Fruit fly (Drosophila melanogaster): ENCODE measurements around the gene Phlpp.

Gene Phlpp

dm6 chr2L:19074099-19074828 is 15.3 kb downstream of the Phlpp start, which contains the start of gene CG17572:
Gene CG17572, minus strand, starts transcription at chr2L:19074149.
- TF ChIP-seq phol (tag; optimal IDR thresholded peaks at IDR 0.05) = peak; percentile 9
- TF ChIP-seq Sox102F (GFP tag; optimal IDR thresholded peaks at IDR 0.05) = peak; percentile 9
- TF ChIP-seq CG10274 (GFP tag; optimal IDR thresholded peaks at IDR 0.05) = peak; percentile 88
- no peak for TF ChIP-seq Hr3 (GFP tag; optimal IDR thresholded peaks at IDR 0.05)
- peak; percentile 80 for TF ChIP-seq sens (GFP tag)
- peak; percentile 9 for TF ChIP-seq nmo (GFP tag; optimal IDR thresholded peaks at IDR 0.05)
- TF ChIP-seq CG9932 (GFP tag; IDR thresholded peaks at IDR 0.05) = no peak
- peak; percentile 23 for TF ChIP-seq CG11504 (tag; optimal IDR thresholded peaks at IDR 0.05)
- peak; percentile 60 for TF ChIP-seq Blimp-1 (GFP tag; optimal IDR thresholded peaks at IDR 0.05)

DNA sequence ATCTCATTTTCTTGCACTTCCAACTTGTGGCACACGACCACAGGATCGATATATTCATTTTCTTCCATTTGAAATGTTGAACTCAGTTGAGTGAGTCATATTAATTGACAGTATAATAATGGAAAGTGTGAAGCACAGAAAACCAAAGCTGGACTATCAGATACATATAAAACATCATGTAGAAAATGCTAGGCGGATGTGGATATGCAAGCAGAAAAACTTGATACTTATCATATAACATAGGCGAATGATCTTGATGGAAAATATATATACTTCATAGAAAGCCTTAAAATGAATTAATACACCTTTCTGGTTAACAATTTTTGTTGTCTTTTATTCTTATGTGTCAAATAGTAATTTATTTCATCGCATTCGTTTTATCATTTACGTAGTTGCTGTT is 20.0 kb downstream of the Phlpp start, which contains the start of gene CG10700:
Gene CG10700 (minus strand): TSS at position 101 of the 400 bp plus-strand sequence.
- TF ChIP-seq cato (GFP tag; optimal IDR thresholded peaks at IDR 0.05; ENCODE audit: borderline replicate concordance) = no peak
- no peak for TF ChIP-seq CG18476 (GFP tag; optimal IDR thresholded peaks at IDR 0.05)
- no peak for TF ChIP-seq prd (optimal IDR thresholded peaks at IDR 0.05)
- no peak for TF ChIP-seq prd (GFP tag; IDR thresholded peaks at IDR 0.05)
- no peak for TF ChIP-seq Side (GFP tag; optimal IDR thresholded peaks at IDR 0.05)
- no peak for TF ChIP-seq Asciz (GFP tag; optimal IDR thresholded peaks at IDR 0.05)
- no peak for TF ChIP-seq CG17802 (tag; optimal IDR thresholded peaks at IDR 0.05)
- TF ChIP-seq fd64A (GFP tag; optimal IDR thresholded peaks at IDR 0.05) = no peak
- TF ChIP-seq HLH4C (GFP tag; IDR thresholded peaks at IDR 0.05; ENCODE audit: partially characterized antibody) = no peak
- TF ChIP-seq CG1602 (GFP tag; optimal IDR thresholded peaks at IDR 0.05) = no peak
- no peak for TF ChIP-seq CG6854 (GFP tag; optimal IDR thresholded peaks at IDR 0.05)
- no peak for TF ChIP-seq CG15011 (GFP tag; optimal IDR thresholded peaks at IDR 0.05)
- no peak for TF ChIP-seq grn (GFP tag; optimal IDR thresholded peaks at IDR 0.05)
- TF ChIP-seq caup (GFP tag; optimal IDR thresholded peaks at IDR 0.05; ENCODE audit: severe bottlenecking) = no peak
- TF ChIP-seq sisA (GFP tag; IDR thresholded peaks at IDR 0.05) = no peak
- TF ChIP-seq CG18764 (GFP tag; optimal IDR thresholded peaks at IDR 0.05) = no peak
- no peak for TF ChIP-seq en (GFP tag; optimal IDR thresholded peaks at IDR 0.05)
- TF ChIP-seq Atf-2 (GFP tag; optimal IDR thresholded peaks at IDR 0.05) = no peak
- no peak for TF ChIP-seq CkIIα-i1 (GFP tag; IDR thresholded peaks at IDR 0.05)

- TF ChIP-seq CG43689 (GFP tag; IDR thresholded peaks at IDR 0.05) = peak; percentile 41; the same call in 1 of the 2 replicates
- no peak for TF ChIP-seq CG17359 (tag; optimal IDR thresholded peaks at IDR 0.05)
- TF ChIP-seq CG7786 (GFP tag; optimal IDR thresholded peaks at IDR 0.05) = no peak
- 0 out of 2 replicates have a peak, but pooled peaks have one; percentile 10 for TF ChIP-seq slbo (GFP tag; IDR thresholded peaks at IDR 0.05)
- TF ChIP-seq wek (GFP tag; optimal IDR thresholded peaks at IDR 0.05) = peak; percentile 16
- peak; percentile 5 for TF ChIP-seq ATbp (GFP tag; optimal IDR thresholded peaks at IDR 0.05)
- 0 out of 3 replicates have a peak, but pooled peaks have one; percentile 24 for TF ChIP-seq Doc3 (GFP tag; IDR thresholded peaks at IDR 0.05; ENCODE audit: partially characterized antibody)
- peak; percentile 10 for TF ChIP-seq unpg (GFP tag; optimal IDR thresholded peaks at IDR 0.05)
- peak; percentile 88 for TF ChIP-seq ci (GFP tag; IDR thresholded peaks at IDR 0.05)
- TF ChIP-seq gem (tag; optimal IDR thresholded peaks at IDR 0.05) = no peak
- TF ChIP-seq CG6254 (GFP tag; optimal IDR thresholded peaks at IDR 0.05) = peak; percentile 8
- peak; percentile 99 for TF ChIP-seq CG11504 (tag; optimal IDR thresholded peaks at IDR 0.05)
- TF ChIP-seq vfl (GFP tag; optimal IDR thresholded peaks at IDR 0.05) = no peak
- no peak for TF ChIP-seq trem (tag; optimal IDR thresholded peaks at IDR 0.05)
- peak; percentile 25 for TF ChIP-seq CG12219 (GFP tag; optimal IDR thresholded peaks at IDR 0.05)
- TF ChIP-seq tgo (GFP tag; IDR thresholded peaks at IDR 0.05) = no peak
- TF ChIP-seq CoRest (tag; optimal IDR thresholded peaks at IDR 0.05) = no peak
- TF ChIP-seq eve (GFP tag; optimal IDR thresholded peaks at IDR 0.05) = no peak
- TF ChIP-seq CG12769 (tag; optimal IDR thresholded peaks at IDR 0.05) = no peak
- no peak for TF ChIP-seq crol (GFP tag; IDR thresholded peaks at IDR 0.05)
- no peak for TF ChIP-seq ind (GFP tag; optimal IDR thresholded peaks at IDR 0.05)
Measured at dm6 chr2L:19079742-19080141, 20.8 kb downstream of the Phlpp start.

Data from whole organism, embryonic.